Fruit fly (Drosophila melanogaster) ovary, adult (tissue): ENCODE measurements around the gene ssx.

Source experiments
- CG17801 ChIP-seq: fragments of 200-800 bp; optimal IDR thresholded peaks from 2 replicates; lab custom pipeline; 2019; ENCODE audit warnings: missing biosample characterization, mild to moderate bottlenecking, missing genetic modification characterization, moderate library complexity; ENCODE audit not compliant: partially characterized antibody

Gene ssx

dm6 chrX:1405012-1405411, 34.6 kb downstream of the ssx start:
- no peak for TF ChIP-seq CG17801 (GFP tag; lab: Kevin White, UChicago)

DNA sequence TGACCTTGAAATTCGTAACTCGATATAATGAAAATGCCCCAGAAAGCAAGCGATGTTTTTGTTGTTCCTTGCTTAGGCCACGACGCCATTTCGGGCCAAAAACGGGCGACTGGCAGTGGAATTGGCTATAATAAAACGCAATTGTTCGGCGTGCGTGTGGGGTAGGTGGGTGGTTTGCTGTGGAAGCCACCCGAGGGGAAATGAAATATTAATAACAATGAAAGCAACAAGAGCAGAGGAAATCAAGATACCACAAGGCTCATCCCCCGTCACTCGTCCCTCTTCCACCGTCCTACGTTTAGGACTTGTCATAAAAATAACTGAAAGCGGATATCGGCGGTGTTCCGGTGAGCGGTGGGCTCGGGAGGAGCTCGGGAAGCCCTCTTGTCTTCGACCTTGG, 35.4 kb downstream of the ssx start:
- no peak for TF ChIP-seq CG17801 (GFP tag; lab: Kevin White, UChicago)

dm6 chrX:1407683-1408082, 37.3 kb downstream of the ssx start:
- TF ChIP-seq CG17801 (GFP tag; lab: Kevin White, UChicago): no peak

DNA sequence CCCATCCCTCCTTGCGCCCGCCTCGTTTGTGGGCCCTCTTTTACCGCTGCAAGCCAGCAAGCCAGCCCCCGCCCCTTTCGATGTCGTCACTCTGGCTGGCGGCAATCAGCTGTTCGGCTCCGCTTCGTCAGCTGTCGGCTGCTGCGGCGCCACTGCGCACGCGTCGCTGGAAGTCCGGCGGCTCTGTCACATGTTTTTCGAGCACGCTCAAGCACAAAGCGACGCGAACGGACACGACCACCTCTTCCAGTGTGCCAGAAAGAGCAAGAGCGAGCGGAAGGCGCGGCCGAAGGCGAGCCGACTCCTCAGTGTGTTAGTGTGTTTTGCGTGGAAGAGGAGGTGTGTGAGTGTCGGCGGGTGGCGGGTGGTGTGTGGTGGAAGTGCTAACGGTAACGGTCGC, 38.6 kb downstream of the ssx start, which contains the start of gene futsch:
TSS of gene futsch (plus strand) at position 106 of the 400 bp plus-strand sequence.
- TF ChIP-seq CG17801 (GFP tag; lab: Kevin White, UChicago): no peak

dm6 chrX:1410312-1410711, 39.9 kb downstream of the ssx start:
- TF ChIP-seq CG17801 (GFP tag; lab: Kevin White, UChicago): no peak

dm6 chrX:1411225-1411932, 41.0 kb downstream of the ssx start:
- no peak for TF ChIP-seq CG17801 (GFP tag; lab: Kevin White, UChicago)

DNA sequence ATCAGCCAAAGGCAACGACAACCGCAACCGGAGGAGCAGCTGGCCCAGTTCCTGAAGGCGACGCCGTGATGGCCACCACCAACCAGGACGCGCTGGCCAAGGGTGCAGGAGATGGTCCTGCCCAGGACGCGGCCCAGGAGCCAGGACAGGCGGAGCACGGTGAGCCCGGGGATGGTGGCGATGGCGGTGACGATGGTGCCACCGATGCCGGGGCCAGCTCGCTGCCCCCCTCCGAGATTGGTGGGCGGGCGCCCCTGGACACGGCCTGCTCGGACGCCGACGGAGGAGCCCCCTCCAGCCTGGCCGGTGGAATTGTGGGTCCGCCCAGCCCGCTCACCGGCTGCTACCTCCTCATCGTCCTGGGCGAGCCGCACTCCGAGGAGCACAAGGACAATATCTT, 43.9 kb downstream of the ssx start:
- TF ChIP-seq CG17801 (GFP tag; lab: Kevin White, UChicago): no peak
